Fruit fly (Drosophila melanogaster) whole organism: Measurements from ENCODE around the gene bcd.

Source experiments
- CG8478 ChIP-seq: fragments of >200 bp; optimal IDR thresholded peaks from 2 replicates; lab custom pipeline; 2018; ENCODE audit warnings: inconsistent platforms
- psq ChIP-seq: fragments of >200 bp; optimal IDR thresholded peaks from 2 replicates; lab custom pipeline; 2017
- usp ChIP-seq: fragments of >200 bp; optimal IDR thresholded peaks from 2 replicates; lab custom pipeline; 2017; ENCODE audit warnings: missing biosample characterization, missing genetic modification characterization, mixed read lengths

DNA sequence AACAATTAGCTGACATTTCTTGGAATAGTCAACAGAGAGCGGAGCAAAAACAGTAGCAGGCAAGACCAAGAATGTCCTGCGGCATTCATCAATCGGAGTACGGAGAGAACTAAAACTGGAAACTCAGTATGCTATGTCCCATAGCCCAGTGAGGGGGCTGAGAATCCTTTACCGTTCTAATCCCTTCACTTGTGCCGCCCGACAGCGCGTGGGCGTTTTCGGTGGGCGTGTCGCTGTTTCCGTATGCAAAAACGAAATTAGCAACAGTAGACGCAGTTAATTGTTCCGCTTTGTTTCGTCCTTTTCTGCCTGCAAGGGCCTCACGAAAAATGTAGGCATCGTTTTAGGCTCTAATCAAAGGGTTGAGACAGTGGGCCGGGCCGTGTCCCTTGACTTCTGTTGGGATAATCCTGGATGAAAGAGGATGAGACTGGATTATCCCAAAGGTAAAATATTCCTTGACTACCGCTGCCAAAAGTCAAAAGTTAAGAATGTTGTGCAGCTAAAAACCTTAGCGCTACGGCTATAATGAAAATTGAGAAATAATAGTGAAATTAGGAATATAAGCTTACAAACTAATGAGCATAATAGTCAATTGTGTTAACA, 45.5 kb upstream of the bcd start:
- TF ChIP-seq usp (GFP tag; lab: Kevin White, UChicago), result no peak
- no peak for TF ChIP-seq CG8478
- no peak for TF ChIP-seq psq (lab: Kevin White, UChicago)
